Worm (Caenorhabditis elegans): ENCODE results near the gene unc-76.

Gene unc-76

ce11 chrV:15083659-15084058, 12.1 kb downstream of the unc-76 start (continued):
- no peak for TF ChIP-seq unc-98 (GFP tag; IDR thresholded peaks at IDR 0.05)
- TF ChIP-seq hpl-2 (GFP tag; optimal IDR thresholded peaks at IDR 0.05), result no peak
- TF ChIP-seq lsy-2 (tag; optimal IDR thresholded peaks at IDR 0.05), result peak in 1 of 2 experiments; percentile 19
- TF ChIP-seq skn-1 (tag; optimal IDR thresholded peaks at IDR 0.05), result no peak
- no peak for TF ChIP-seq C34B4.2 (tag; optimal IDR thresholded peaks at IDR 0.05)
- no peak for TF ChIP-seq ceh-90 (tag; optimal IDR thresholded peaks at IDR 0.05)
- TF ChIP-seq jun-1 (tag; optimal IDR thresholded peaks at IDR 0.05), result no peak
- no peak for TF ChIP-seq dsc-1 (tag; optimal IDR thresholded peaks at IDR 0.05)
- TF ChIP-seq aha-1 (tag; optimal IDR thresholded peaks at IDR 0.05), result no peak

- TF ChIP-seq lin-13 (GFP tag; optimal IDR thresholded peaks at IDR 0.05), result peak; percentile 88
- TF ChIP-seq tbx-2 (tag; optimal IDR thresholded peaks at IDR 0.05), result peak; percentile 94
- TF ChIP-seq lin-14 (GFP tag; optimal IDR thresholded peaks at IDR 0.05), result peak; percentile 95
- TF ChIP-seq nhr-85 (tag), result peak; percentile 97
- TF ChIP-seq C04F5.9 (tag; optimal IDR thresholded peaks at IDR 0.05), result peak; percentile 88
- no peak for TF ChIP-seq ets-5 (GFP tag; IDR thresholded peaks at IDR 0.05)
- no peak for TF ChIP-seq sup-37 (GFP tag; optimal IDR thresholded peaks at IDR 0.05)
- no peak for TF ChIP-seq ces-1 (GFP tag; optimal IDR thresholded peaks at IDR 0.05)
- peak; percentile 83 to 91 (median 87) for TF ChIP-seq ceh-82 (tag; optimal IDR thresholded peaks at IDR 0.05)
- TF ChIP-seq efl-1 (optimal IDR thresholded peaks at IDR 0.05), result peak; percentile 84 to 85
- peak; percentile 83 to 97 for TF ChIP-seq efl-1 (GFP tag; optimal IDR thresholded peaks at IDR 0.05 in 1 of 2)
- peak; percentile 63 for TF ChIP-seq unc-130 (tag; optimal IDR thresholded peaks at IDR 0.05)
- no peak for TF ChIP-seq nhr-76 (tag; optimal IDR thresholded peaks at IDR 0.05)
- peak; percentile 93 for TF ChIP-seq C16A3.4 (tag; optimal IDR thresholded peaks at IDR 0.05)
- TF ChIP-seq fkh-8 (tag; optimal IDR thresholded peaks at IDR 0.05), result peak; percentile 92
- peak; percentile 74 for TF ChIP-seq grh-1 (GFP tag; IDR thresholded peaks at IDR 0.05)
- peak; percentile 99 for TF ChIP-seq lin-15B (tag; optimal IDR thresholded peaks at IDR 0.05)
- TF ChIP-seq snpc-4 (tag; optimal IDR thresholded peaks at IDR 0.05), result peak; percentile 87
- TF ChIP-seq mdl-1 (tag; optimal IDR thresholded peaks at IDR 0.05), result peak in 1 of 2 experiments; percentile 66
- TF ChIP-seq irx-1 (tag; optimal IDR thresholded peaks at IDR 0.05), result peak; percentile 92
- peak; percentile 94 for TF ChIP-seq dsc-1 (tag; optimal IDR thresholded peaks at IDR 0.05)
- no peak for TF ChIP-seq nhr-28 (tag; optimal IDR thresholded peaks at IDR 0.05)
- TF ChIP-seq Y116A8C.19 (tag; optimal IDR thresholded peaks at IDR 0.05; ENCODE audit: borderline replicate concordance), result peak; percentile 69
- peak; percentile 95 for TF ChIP-seq nhr-90 (tag; optimal IDR thresholded peaks at IDR 0.05; ENCODE audit: poor library complexity)
- no peak for TF ChIP-seq C34B4.2 (tag; optimal IDR thresholded peaks at IDR 0.05)
- peak; percentile 97 for TF ChIP-seq lir-3 (tag; optimal IDR thresholded peaks at IDR 0.05; ENCODE audit: poor library complexity)
- TF ChIP-seq fkh-4 (tag; optimal IDR thresholded peaks at IDR 0.05; ENCODE audit: borderline replicate concordance), result peak; percentile 94
- peak; percentile 92 for TF ChIP-seq nhr-20 (tag; optimal IDR thresholded peaks at IDR 0.05)
- TF ChIP-seq ceh-63 (GFP tag; optimal IDR thresholded peaks at IDR 0.05), result no peak
- no peak for TF ChIP-seq egl-13 (tag; optimal IDR thresholded peaks at IDR 0.05)
- TF ChIP-seq nhr-77 (tag; optimal IDR thresholded peaks at IDR 0.05), result peak; percentile 80
- TF ChIP-seq elt-2 (tag; optimal IDR thresholded peaks at IDR 0.05), result peak; percentile 69
- peak; percentile 85 to 86 for TF ChIP-seq lin-35 (GFP tag; optimal IDR thresholded peaks at IDR 0.05)
- no peak for TF ChIP-seq nhr-12 (tag; optimal IDR thresholded peaks at IDR 0.05)
- TF ChIP-seq xbp-1 (tag; optimal IDR thresholded peaks at IDR 0.05), result peak; percentile 87
- TF ChIP-seq isw-1 (GFP tag; IDR thresholded peaks at IDR 0.05), result peak; percentile 87
- TF ChIP-seq alr-1 (tag; optimal IDR thresholded peaks at IDR 0.05; ENCODE audit: borderline replicate concordance), result no peak
- TF ChIP-seq snu-23 (GFP tag; optimal IDR thresholded peaks at IDR 0.05), result peak; percentile 95
- no peak for TF ChIP-seq nhr-11 (tag; optimal IDR thresholded peaks at IDR 0.05)
- no peak for TF ChIP-seq mef-2 (tag; optimal IDR thresholded peaks at IDR 0.05)
- peak in 1 of 2 experiments; percentile 94 for TF ChIP-seq ztf-11 (tag; optimal IDR thresholded peaks at IDR 0.05)
- peak; percentile 92 for TF ChIP-seq ceh-90 (tag; optimal IDR thresholded peaks at IDR 0.05)
- TF ChIP-seq sptf-1 (tag; optimal IDR thresholded peaks at IDR 0.05), result no peak
- TF ChIP-seq unc-30 (tag; optimal IDR thresholded peaks at IDR 0.05), result no peak
- peak; percentile 77 for TF ChIP-seq nhr-237 (tag; optimal IDR thresholded peaks at IDR 0.05)
- no peak for TF ChIP-seq pqm-1 (tag; optimal IDR thresholded peaks at IDR 0.05)
These were observed 13.8 kb downstream of the unc-76 start, which contains the start of the genes ahsa-1 and C01G10.7 for ce11 chrV:15085335-15085800. ahsa-1 (minus strand) TSS chrV:15085385. C01G10.7 (plus strand) TSS chrV:15085747.
